Worm (Caenorhabditis elegans): ENCODE data around the gene sups-1.

DNA sequence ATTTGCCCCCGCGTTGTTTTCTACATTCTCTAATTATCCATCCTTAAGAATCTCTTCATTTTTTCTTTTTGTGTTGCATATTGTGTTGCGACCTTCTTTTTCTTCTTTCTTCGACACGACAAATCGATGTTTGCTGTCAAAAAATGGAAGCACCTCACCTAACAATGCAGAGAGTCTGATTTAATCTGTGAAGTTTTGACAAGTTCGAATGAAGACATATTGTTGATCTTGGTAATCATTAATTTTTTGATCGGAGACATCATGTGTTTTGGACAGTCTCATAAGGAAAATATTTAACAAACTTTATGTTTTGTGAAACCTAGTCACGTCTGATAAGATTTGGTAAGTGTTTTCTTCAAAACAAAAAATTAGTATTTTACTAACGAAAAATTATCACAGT lies 25.1 kb downstream of the sups-1 start:
- TF ChIP-seq sptf-1 (tag; optimal IDR thresholded peaks at IDR 0.05) (no peak), pha-4 (tag; optimal IDR thresholded peaks at IDR 0.05) (no peak), nhr-237 (tag; optimal IDR thresholded peaks at IDR 0.05) (no peak), ztf-11 (tag; optimal IDR thresholded peaks at IDR 0.05) (no peak), mab-5 (tag; optimal IDR thresholded peaks at IDR 0.05) (no peak), mls-2 (tag; optimal IDR thresholded peaks at IDR 0.05) (no peak), ham-2 (GFP tag; optimal IDR thresholded peaks at IDR 0.05) (no peak), lsy-2 (tag; optimal IDR thresholded peaks at IDR 0.05) (no peak), snpc-4 (tag; optimal IDR thresholded peaks at IDR 0.05) (no peak), elt-3 (tag; optimal IDR thresholded peaks at IDR 0.05) (no peak), mep-1 (tag; optimal IDR thresholded peaks at IDR 0.05) (no peak)

Measured in whole organism, mixed stage, embryonic.